Worm (Caenorhabditis elegans): ENCODE results near the gene shc-2.

shc-2 gene

ce11 chrII:5032669-5033068 lies 63.7 kb downstream of the shc-2 start:
- TF ChIP-seq zag-1 (tag; optimal IDR thresholded peaks at IDR 0.05) (no peak), pag-3 (tag; optimal IDR thresholded peaks at IDR 0.05; ENCODE audit: borderline replicate concordance, insufficient read depth) (no peak), lin-35 (GFP tag; optimal IDR thresholded peaks at IDR 0.05) (peak; percentile 49 to 71), rnt-1 (tag; optimal IDR thresholded peaks at IDR 0.05) (peak; percentile 69), lin-14 (GFP tag; optimal IDR thresholded peaks at IDR 0.05) (peak; percentile 40), nhr-77 (tag; optimal IDR thresholded peaks at IDR 0.05) (peak; percentile 9), C16A3.4 (tag; optimal IDR thresholded peaks at IDR 0.05) (peak; percentile 41), lin-39 (tag; optimal IDR thresholded peaks at IDR 0.05) (no peak), swsn-7 (tag; optimal IDR thresholded peaks at IDR 0.05) (peak; percentile 60), tbx-2 (tag; optimal IDR thresholded peaks at IDR 0.05) (peak; percentile 27), irx-1 (tag; optimal IDR thresholded peaks at IDR 0.05) (peak; percentile 24), lin-13 (GFP tag; optimal IDR thresholded peaks at IDR 0.05) (peak; percentile 23), hlh-17 (GFP tag; optimal IDR thresholded peaks at IDR 0.05; ENCODE audit: borderline replicate concordance) (no peak), ztf-11 (tag; optimal IDR thresholded peaks at IDR 0.05) (no peak), C34B4.2 (tag; optimal IDR thresholded peaks at IDR 0.05) (no peak), isw-1 (GFP tag; IDR thresholded peaks at IDR 0.05) (peak; percentile 26; the same call in 1 of the 2 replicates), Y116A8C.19 (tag; optimal IDR thresholded peaks at IDR 0.05; ENCODE audit: borderline replicate concordance) (no peak), nhr-47 (tag; optimal IDR thresholded peaks at IDR 0.05) (peak; percentile 74), vab-15 (tag; optimal IDR thresholded peaks at IDR 0.05) (peak; percentile 34), elt-3 (tag; optimal IDR thresholded peaks at IDR 0.05) (peak in 2 of 6 experiments; percentile 19 to 65), nhr-85 (tag) (peak; percentile 45), xbp-1 (tag; optimal IDR thresholded peaks at IDR 0.05) (peak; percentile 55), unc-86 (tag; optimal IDR thresholded peaks at IDR 0.05) (peak; percentile 13), alr-1 (tag; optimal IDR thresholded peaks at IDR 0.05; ENCODE audit: borderline replicate concordance) (no peak), nhr-19 (GFP tag; conservative IDR thresholded peaks at IDR 0.05) (peak; percentile 70), dsc-1 (tag; optimal IDR thresholded peaks at IDR 0.05) (peak; percentile 66), efl-1 (optimal IDR thresholded peaks at IDR 0.05) (peak; percentile 54 to 59), efl-1 (GFP tag; optimal IDR thresholded peaks at IDR 0.05 in 1 of 2) (peak; percentile 51 to 95), ztf-4 (tag; optimal IDR thresholded peaks at IDR 0.05) (peak; percentile 48), lir-3 (tag; optimal IDR thresholded peaks at IDR 0.05; ENCODE audit: poor library complexity) (peak; percentile 30), fos-1 (tag; optimal IDR thresholded peaks at IDR 0.05) (peak; percentile 55), fkh-8 (tag; optimal IDR thresholded peaks at IDR 0.05) (peak; percentile 48), snu-23 (GFP tag; optimal IDR thresholded peaks at IDR 0.05) (peak; percentile 80), nhr-90 (tag; optimal IDR thresholded peaks at IDR 0.05; ENCODE audit: poor library complexity) (peak; percentile 38), nhr-20 (tag; optimal IDR thresholded peaks at IDR 0.05) (peak; percentile 69), F16B12.6 (tag; optimal IDR thresholded peaks at IDR 0.05) (peak; percentile 48), dpl-1 (GFP tag; optimal IDR thresholded peaks at IDR 0.05) (peak in 2 of 3 experiments; percentile 33 to 45), ceh-82 (tag; optimal IDR thresholded peaks at IDR 0.05) (peak in 1 of 3 experiments; percentile 56), nhr-71 (tag; optimal IDR thresholded peaks at IDR 0.05) (peak; percentile 71), mab-9 (GFP tag; IDR thresholded peaks at IDR 0.05) (no peak), nhr-12 (tag; optimal IDR thresholded peaks at IDR 0.05) (no peak), mdl-1 (tag; optimal IDR thresholded peaks at IDR 0.05) (peak in 1 of 2 experiments; percentile 58), elt-2 (tag; optimal IDR thresholded peaks at IDR 0.05) (peak; percentile 60), lsy-2 (tag; optimal IDR thresholded peaks at IDR 0.05) (peak; percentile 50 to 73)
